Fruit fly (Drosophila melanogaster): ENCODE results near the gene Smyd5.

DNA sequence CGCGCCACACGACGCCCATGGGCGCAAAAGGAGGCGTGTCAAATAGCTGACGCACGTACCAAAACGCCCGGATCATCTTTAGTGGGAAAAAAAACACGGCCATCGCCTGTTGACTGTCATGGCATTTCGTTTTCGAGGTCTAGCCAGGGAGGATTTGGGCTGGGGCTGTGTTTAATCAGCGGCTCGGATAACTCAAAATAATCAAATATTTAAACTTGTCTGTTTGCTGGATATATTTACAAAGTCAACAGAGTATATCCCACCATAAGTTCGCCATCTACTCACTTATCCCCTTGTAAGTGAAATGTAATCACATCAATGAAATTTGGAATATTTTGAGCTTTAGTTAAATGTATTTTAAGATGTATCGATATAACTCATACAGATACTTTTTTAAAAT lies 42.2 kb upstream of the Smyd5 start:
- TF ChIP-seq ERR (GFP tag; optimal IDR thresholded peaks at IDR 0.05) = no peak
- no peak for TF ChIP-seq salm (tag; optimal IDR thresholded peaks at IDR 0.05)
